Worm (Caenorhabditis elegans): ENCODE data around the gene ttbk-3.
"Not testable (repeated sequence)": the region's sequence is repeated elsewhere in the genome, so short reads cannot be mapped to it uniquely, and the experiment has no call there.

Gene ttbk-3

DNA sequence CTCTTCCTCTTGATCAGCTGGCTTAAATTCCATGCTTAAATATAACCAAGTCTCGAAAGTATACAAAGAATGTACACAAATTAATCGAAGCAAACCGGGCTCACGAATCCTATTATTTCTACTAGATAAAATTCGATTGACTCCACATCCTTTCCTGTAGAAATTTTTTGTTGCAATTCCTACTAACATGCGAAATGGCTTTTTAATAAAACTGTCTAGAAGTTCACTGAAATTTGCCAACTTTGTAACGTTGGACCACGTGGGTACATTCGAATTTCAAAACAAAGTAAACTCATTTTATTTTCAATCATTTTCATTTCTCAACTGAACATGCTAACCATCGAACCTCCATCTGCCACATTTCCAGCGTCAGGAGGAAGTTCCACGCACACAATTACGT is 5.3 kb upstream of the ttbk-3 start, which contains the start of gene ssp-32:
Gene ssp-32, plus strand, starts transcription at position 301 of the 400 bp plus-strand sequence.
- TF ChIP-seq sox-4 (tag; optimal IDR thresholded peaks at IDR 0.05) (no peak), tbx-7 (tag; optimal IDR thresholded peaks at IDR 0.05) (no peak), nhr-232 (tag; optimal IDR thresholded peaks at IDR 0.05) (no peak), C08G9.2 (tag; optimal IDR thresholded peaks at IDR 0.05) (no peak), nfya-1 (tag; optimal IDR thresholded peaks at IDR 0.05) (no peak), pha-4 (tag; optimal IDR thresholded peaks at IDR 0.05) (no peak), sdc-2 (tag; optimal IDR thresholded peaks at IDR 0.05) (no peak), ceh-45 (GFP tag; IDR thresholded peaks at IDR 0.05) (no peak), npax-4 (tag; optimal IDR thresholded peaks at IDR 0.05) (no peak), ceh-48 (tag; optimal IDR thresholded peaks at IDR 0.05) (no peak), elt-4 (tag; optimal IDR thresholded peaks at IDR 0.05) (no peak), pax-1 (tag; optimal IDR thresholded peaks at IDR 0.05) (no peak), unc-42 (tag; optimal IDR thresholded peaks at IDR 0.05) (no peak), hlh-8 (tag; optimal IDR thresholded peaks at IDR 0.05) (no peak), ztf-16 (tag; optimal IDR thresholded peaks at IDR 0.05) (no peak), tbx-2 (tag; optimal IDR thresholded peaks at IDR 0.05) (no peak), ceh-31 (tag; optimal IDR thresholded peaks at IDR 0.05) (no peak), ama-1 (optimal IDR thresholded peaks at IDR 0.05) (no peak)

- TF ChIP-seq ceh-2 (tag; optimal IDR thresholded peaks at IDR 0.05); C38D4.7 (GFP tag; optimal IDR thresholded peaks at IDR 0.05); ceh-19 (GFP tag; optimal IDR thresholded peaks at IDR 0.05): not testable (repeated sequence)
Measured at ce11 chrIV:9894331-9894730, 4.6 kb upstream of the ttbk-3 start, which contains the start of gene msp-77. msp-77 (plus strand) TSS chrIV:9894631.

DNA sequence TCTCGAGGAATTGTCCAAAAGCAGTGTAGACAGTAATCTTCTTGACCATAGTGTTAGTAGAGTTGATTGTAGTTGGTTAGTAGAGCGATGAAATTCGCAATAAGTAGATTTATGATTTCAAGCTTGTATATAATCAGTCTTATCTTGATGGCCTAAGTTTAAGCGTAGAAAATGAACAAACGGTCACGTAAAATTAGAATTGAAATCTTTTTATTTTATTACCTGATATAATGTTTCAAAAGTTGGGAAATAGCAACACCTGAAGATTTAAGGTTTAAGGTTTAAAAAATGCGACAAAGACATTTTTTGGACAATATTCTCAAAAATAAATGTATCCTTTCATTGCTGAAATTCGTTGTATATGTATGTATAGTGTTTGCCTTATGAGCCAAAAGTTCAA is 3.9 kb upstream of the ttbk-3 start, which contains the start of gene sss-1:
Gene sss-1, minus strand, starts transcription at position 101 of the 400 bp plus-strand sequence.
- TF ChIP-seq hlh-13 (GFP tag; optimal IDR thresholded peaks at IDR 0.05); nfya-1 (tag; optimal IDR thresholded peaks at IDR 0.05); hlh-30 (tag; optimal IDR thresholded peaks at IDR 0.05; ENCODE audit: insufficient read depth): not testable (repeated sequence)

- TF ChIP-seq npax-4 (tag; optimal IDR thresholded peaks at IDR 0.05): no peak
- TF ChIP-seq nfya-1 (tag; optimal IDR thresholded peaks at IDR 0.05): no peak
- no peak for TF ChIP-seq pha-2 (tag; optimal IDR thresholded peaks at IDR 0.05)
- no peak for TF ChIP-seq ceh-22 (tag; optimal IDR thresholded peaks at IDR 0.05)
- TF ChIP-seq tbx-2 (tag; optimal IDR thresholded peaks at IDR 0.05): no peak
- no peak for TF ChIP-seq unc-55 (GFP tag; optimal IDR thresholded peaks at IDR 0.05)
- no peak for TF ChIP-seq pqm-1 (tag; optimal IDR thresholded peaks at IDR 0.05)
- no peak for TF ChIP-seq nhr-11 (tag; optimal IDR thresholded peaks at IDR 0.05)
- no peak for TF ChIP-seq C38D4.7 (GFP tag; optimal IDR thresholded peaks at IDR 0.05)
- no peak for TF ChIP-seq ceh-24 (tag; optimal IDR thresholded peaks at IDR 0.05)
- no peak for TF ChIP-seq hlh-8 (tag; optimal IDR thresholded peaks at IDR 0.05)
- no peak for TF ChIP-seq nhr-232 (tag; optimal IDR thresholded peaks at IDR 0.05)
- no peak for TF ChIP-seq ceh-31 (tag; optimal IDR thresholded peaks at IDR 0.05)
- TF ChIP-seq madf-2 (tag; optimal IDR thresholded peaks at IDR 0.05): no peak
- no peak for TF ChIP-seq ceh-9 (tag; optimal IDR thresholded peaks at IDR 0.05)
- TF ChIP-seq rnt-1 (tag; optimal IDR thresholded peaks at IDR 0.05): no peak
- TF ChIP-seq zip-5 (tag; optimal IDR thresholded peaks at IDR 0.05): no peak
- TF ChIP-seq pha-4 (tag; optimal IDR thresholded peaks at IDR 0.05): no peak
- no peak for TF ChIP-seq lim-6 (tag; optimal IDR thresholded peaks at IDR 0.05)
- no peak for TF ChIP-seq dve-1 (tag; optimal IDR thresholded peaks at IDR 0.05)
Measured at ce11 chrIV:9891938-9892337, 2.2 kb upstream of the ttbk-3 start, which contains the start of gene F32B6.4. F32B6.4 (minus strand) TSS chrIV:9892038.

DNA sequence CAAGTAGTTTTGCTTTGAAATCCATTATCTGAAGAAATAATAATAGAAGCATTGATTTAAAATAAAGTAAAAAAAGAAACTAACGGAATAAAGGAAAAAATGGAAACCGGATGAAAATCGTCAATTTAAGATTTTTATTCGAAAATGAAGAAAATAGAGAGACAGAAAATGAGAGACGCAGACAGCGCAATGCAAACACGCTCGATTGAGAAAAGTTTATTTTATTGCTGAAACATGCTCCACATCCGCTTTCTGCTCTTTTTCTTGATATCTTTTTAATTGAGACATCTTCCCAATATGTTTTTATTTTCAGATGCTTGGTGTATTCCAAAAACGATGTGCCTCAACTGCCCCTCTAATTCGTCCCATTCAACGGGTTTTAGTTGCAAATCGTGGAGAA is 5.5 kb downstream of the ttbk-3 start, which contains the start of the genes prp-18 and mccc-1:
Gene prp-18, minus strand, starts transcription at position 127 of the 400 bp plus-strand sequence.
Gene mccc-1, plus strand, starts transcription at position 314 of the 400 bp plus-strand sequence.
- TF ChIP-seq ceh-6 (GFP tag; optimal IDR thresholded peaks at IDR 0.05) (no peak), unc-42 (tag; optimal IDR thresholded peaks at IDR 0.05) (peak; percentile 86), che-1 (tag; optimal IDR thresholded peaks at IDR 0.05) (no peak), ceh-19 (GFP tag; optimal IDR thresholded peaks at IDR 0.05) (no peak), dve-1 (tag; optimal IDR thresholded peaks at IDR 0.05) (peak; percentile 2), ceh-24 (tag; optimal IDR thresholded peaks at IDR 0.05) (no peak), zip-5 (tag; optimal IDR thresholded peaks at IDR 0.05) (no peak), pqm-1 (tag; optimal IDR thresholded peaks at IDR 0.05) (no peak), lim-6 (tag; optimal IDR thresholded peaks at IDR 0.05) (no peak), ceh-14 (tag; optimal IDR thresholded peaks at IDR 0.05) (no peak), ceh-22 (tag; optimal IDR thresholded peaks at IDR 0.05) (no peak), ceh-18 (tag; optimal IDR thresholded peaks at IDR 0.05) (no peak), nfya-1 (tag; optimal IDR thresholded peaks at IDR 0.05) (peak; percentile 16), syd-9 (tag; optimal IDR thresholded peaks at IDR 0.05) (no peak), ttx-3 (tag; optimal IDR thresholded peaks at IDR 0.05) (no peak), C08G9.2 (tag; optimal IDR thresholded peaks at IDR 0.05) (no peak), ceh-31 (tag; optimal IDR thresholded peaks at IDR 0.05) (peak; percentile 44), nhr-232 (tag; optimal IDR thresholded peaks at IDR 0.05) (no peak), unc-55 (GFP tag; optimal IDR thresholded peaks at IDR 0.05) (peak; percentile 28), K02D7.2 (tag; optimal IDR thresholded peaks at IDR 0.05) (no peak)
